In genomic region chr3L:6816230-6816629, dm6 we compare ENCODE assay signal across 1 fruit fly cellular context.
A peak's percentile ranks its signal among the peaks of the same experiment; 100 is the strongest.
TF ChIP-seq lines count a peak whose summit lies in the region.

No protein-coding gene starts in this region.

TF ChIP-seq in whole organism, embryonic, 481 proteins besides CTCF, POLR2A, EP300 and RAD21 (continued from another document and continues in another):
- TF ChIP-seq CG11504 (tag; optimal IDR thresholded peaks at IDR 0.05; lab: Kevin White, UChicago) = peak; percentile 53
- peak; percentile 66 for TF ChIP-seq Nf-YC (tag; optimal IDR thresholded peaks at IDR 0.05; lab: Kevin White, UChicago)
- peak; percentile 53; the same call in 1 of the 2 replicates for TF ChIP-seq sim (GFP tag; IDR thresholded peaks at IDR 0.05; lab: Robert Waterston, UW)
- TF ChIP-seq trem (tag; optimal IDR thresholded peaks at IDR 0.05; lab: Kevin White, UChicago) = no peak
- peak; percentile 45 for TF ChIP-seq twi (tag; optimal IDR thresholded peaks at IDR 0.05; lab: Kevin White, UChicago)
- no peak for TF ChIP-seq Tbp (GFP tag; optimal IDR thresholded peaks at IDR 0.05; lab: Kevin White, UChicago)
- peak; percentile 33 for TF ChIP-seq p53 (GFP tag; optimal IDR thresholded peaks at IDR 0.05; lab: Kevin White, UChicago)
- no peak for TF ChIP-seq MTF-1 (GFP tag; optimal IDR thresholded peaks at IDR 0.05; lab: Kevin White, UChicago; ENCODE audit: borderline replicate concordance)
- TF ChIP-seq BtbVII (GFP tag; optimal IDR thresholded peaks at IDR 0.05; lab: Kevin White, UChicago) = no peak
- no peak for TF ChIP-seq ac (GFP tag; optimal IDR thresholded peaks at IDR 0.05; lab: Kevin White, UChicago)
- peak; percentile 45 for TF ChIP-seq HmgZ (tag; optimal IDR thresholded peaks at IDR 0.05; lab: Kevin White, UChicago)
- no peak for TF ChIP-seq CG6683 (GFP tag; optimal IDR thresholded peaks at IDR 0.05; lab: Kevin White, UChicago)
- no peak for TF ChIP-seq emc (GFP tag; optimal IDR thresholded peaks at IDR 0.05; lab: Kevin White, UChicago)
- no peak for TF ChIP-seq Hr39 (optimal IDR thresholded peaks at IDR 0.05; lab: Kevin White, UChicago)
- no peak for TF ChIP-seq da (GFP tag; optimal IDR thresholded peaks at IDR 0.05; lab: Kevin White, UChicago)
- peak; percentile 73 for TF ChIP-seq Gug (GFP tag; IDR thresholded peaks at IDR 0.05; lab: Robert Waterston, UW)
- TF ChIP-seq CG7839 (tag; optimal IDR thresholded peaks at IDR 0.05; lab: Kevin White, UChicago) = peak; percentile 83
- TF ChIP-seq nerfin-1 (tag; optimal IDR thresholded peaks at IDR 0.05; lab: Kevin White, UChicago) = peak; percentile 29
- TF ChIP-seq Atf3 (GFP tag; optimal IDR thresholded peaks at IDR 0.05; lab: Kevin White, UChicago) = peak; percentile 40
- no peak for TF ChIP-seq bigmax (GFP tag; optimal IDR thresholded peaks at IDR 0.05; lab: Kevin White, UChicago)
- TF ChIP-seq bab2 (GFP tag; optimal IDR thresholded peaks at IDR 0.05; lab: Kevin White, UChicago) = peak; percentile 72
- TF ChIP-seq CG5953 (GFP tag; IDR thresholded peaks at IDR 0.05; lab: Robert Waterston, UW) = peak; percentile 54; the same call in 1 of the 2 replicates
- TF ChIP-seq gcm (GFP tag; optimal IDR thresholded peaks at IDR 0.05; lab: Kevin White, UChicago) = no peak
- TF ChIP-seq CG18262 (tag; optimal IDR thresholded peaks at IDR 0.05; lab: Kevin White, UChicago) = peak; percentile 60
- peak; percentile 86; the same call in 2 of the 3 replicates for TF ChIP-seq ase (GFP tag; IDR thresholded peaks at IDR 0.05; lab: Robert Waterston, UW)
- TF ChIP-seq bbx (GFP tag; IDR thresholded peaks at IDR 0.05; lab: Robert Waterston, UW; ENCODE audit: partially characterized antibody) = no peak
- peak; percentile 81 for TF ChIP-seq seq (GFP tag; IDR thresholded peaks at IDR 0.05; lab: Robert Waterston, UW)
- TF ChIP-seq Myb (GFP tag; optimal IDR thresholded peaks at IDR 0.05; lab: Kevin White, UChicago) = peak; percentile 42
- TF ChIP-seq CG2678 (tag; optimal IDR thresholded peaks at IDR 0.05; lab: Kevin White, UChicago) = peak; percentile 43
- no peak for TF ChIP-seq Nf-YA (GFP tag; IDR thresholded peaks at IDR 0.05; lab: Robert Waterston, UW)
- TF ChIP-seq CkIIα-i1 (GFP tag; IDR thresholded peaks at IDR 0.05; lab: Robert Waterston, UW) = no peak
- peak; percentile 60 for TF ChIP-seq her (GFP tag; optimal IDR thresholded peaks at IDR 0.05; lab: Kevin White, UChicago)
- peak; percentile 85 for TF ChIP-seq H2.0 (GFP tag; IDR thresholded peaks at IDR 0.05; lab: Robert Waterston, UW)
- TF ChIP-seq CG12155 (GFP tag; optimal IDR thresholded peaks at IDR 0.05; lab: Kevin White, UChicago) = peak; percentile 40
- TF ChIP-seq Dll (GFP tag; IDR thresholded peaks at IDR 0.05; lab: Robert Waterston, UW; ENCODE audit: partially characterized antibody) = no peak
- TF ChIP-seq E2f2 (GFP tag; IDR thresholded peaks at IDR 0.05; lab: Robert Waterston, UW) = peak; percentile 60
- TF ChIP-seq slp2 (GFP tag; optimal IDR thresholded peaks at IDR 0.05; lab: Kevin White, UChicago) = peak; percentile 41
- TF ChIP-seq CG2116 (GFP tag; optimal IDR thresholded peaks at IDR 0.05; lab: Kevin White, UChicago) = no peak
- TF ChIP-seq Ada2b (GFP tag; IDR thresholded peaks at IDR 0.05; lab: Robert Waterston, UW) = no peak
- TF ChIP-seq pros (GFP tag; optimal IDR thresholded peaks at IDR 0.05; lab: Kevin White, UChicago) = no peak
- peak; percentile 55 for TF ChIP-seq CG12659 (GFP tag; optimal IDR thresholded peaks at IDR 0.05; lab: Kevin White, UChicago)
- no peak for TF ChIP-seq CG8765 (GFP tag; IDR thresholded peaks at IDR 0.05; lab: Robert Waterston, UW)
- TF ChIP-seq gt (GFP tag; IDR thresholded peaks at IDR 0.05; lab: Robert Waterston, UW) = peak; percentile 40; the same call in 1 of the 2 replicates
- TF ChIP-seq fu2 (GFP tag; optimal IDR thresholded peaks at IDR 0.05; lab: Kevin White, UChicago) = peak; percentile 56
- TF ChIP-seq nau (GFP tag; optimal IDR thresholded peaks at IDR 0.05; lab: Kevin White, UChicago) = no peak
- TF ChIP-seq CG2120 (GFP tag; optimal IDR thresholded peaks at IDR 0.05; lab: Kevin White, UChicago) = peak; percentile 79
- TF ChIP-seq CG30431 (GFP tag; optimal IDR thresholded peaks at IDR 0.05; lab: Kevin White, UChicago) = no peak
- TF ChIP-seq CG6689 (GFP tag; IDR thresholded peaks at IDR 0.05; lab: Robert Waterston, UW) = peak; percentile 84
- no peak for TF ChIP-seq gfzf (GFP tag; optimal IDR thresholded peaks at IDR 0.05; lab: Kevin White, UChicago)
- TF ChIP-seq sqz (GFP tag; optimal IDR thresholded peaks at IDR 0.05; lab: Kevin White, UChicago) = no peak
- TF ChIP-seq Antp (GFP tag; optimal IDR thresholded peaks at IDR 0.05; lab: Kevin White, UChicago) = peak; percentile 53
- TF ChIP-seq CG10267 (tag; optimal IDR thresholded peaks at IDR 0.05; lab: Kevin White, UChicago) = no peak
- TF ChIP-seq CG14441 (GFP tag; IDR thresholded peaks at IDR 0.05; lab: Robert Waterston, UW) = peak; percentile 92
- no peak for TF ChIP-seq sd (tag; optimal IDR thresholded peaks at IDR 0.05; lab: Kevin White, UChicago)
- TF ChIP-seq Dip2 (GFP tag; IDR thresholded peaks at IDR 0.05; lab: Robert Waterston, UW) = peak; percentile 34; the same call in 1 of the 2 replicates
- peak; percentile 78; the same call in 2 of the 3 replicates for TF ChIP-seq CG11695 (GFP tag; IDR thresholded peaks at IDR 0.05; lab: Robert Waterston, UW)
- no peak for TF ChIP-seq Lhr (GFP tag; optimal IDR thresholded peaks at IDR 0.05; lab: Kevin White, UChicago)
- no peak for TF ChIP-seq Ravus (GFP tag; IDR thresholded peaks at IDR 0.05; lab: Robert Waterston, UW)
- no peak for TF ChIP-seq pita (GFP tag; optimal IDR thresholded peaks at IDR 0.05; lab: Kevin White, UChicago)
- TF ChIP-seq YL-1 (GFP tag; optimal IDR thresholded peaks at IDR 0.05; lab: Kevin White, UChicago) = no peak
- no peak for TF ChIP-seq CG6654 (GFP tag; optimal IDR thresholded peaks at IDR 0.05; lab: Kevin White, UChicago)
- no peak for TF ChIP-seq inv (GFP tag; IDR thresholded peaks at IDR 0.05; lab: Robert Waterston, UW; ENCODE audit: partially characterized antibody)
- no peak for TF ChIP-seq CG13287 (GFP tag; IDR thresholded peaks at IDR 0.05; lab: Robert Waterston, UW; ENCODE audit: partially characterized antibody)
- peak; percentile 89 for TF ChIP-seq CG15269 (tag; optimal IDR thresholded peaks at IDR 0.05; lab: Kevin White, UChicago)
- no peak for TF ChIP-seq CG3995 (GFP tag; optimal IDR thresholded peaks at IDR 0.05; lab: Kevin White, UChicago)
- peak; percentile 55 for TF ChIP-seq Hsf (GFP tag; optimal IDR thresholded peaks at IDR 0.05; lab: Kevin White, UChicago)
- peak; percentile 22 for TF ChIP-seq CG17912 (GFP tag; optimal IDR thresholded peaks at IDR 0.05; lab: Kevin White, UChicago)
- no peak for TF ChIP-seq CG10565 (GFP tag; optimal IDR thresholded peaks at IDR 0.05; lab: Kevin White, UChicago)
- peak; percentile 42; the same call in 2 of the 3 replicates for TF ChIP-seq croc (GFP tag; conservative IDR thresholded peaks at IDR 0.05; lab: Robert Waterston, UW)
- peak in 1 of 2 experiments; percentile 78 for TF ChIP-seq bsh (GFP tag; optimal IDR thresholded peaks at IDR 0.05; lab: Kevin White, UChicago)
- TF ChIP-seq CrebB (tag; optimal IDR thresholded peaks at IDR 0.05; lab: Kevin White, UChicago) = peak; percentile 44
- peak; percentile 15 for TF ChIP-seq shn (GFP tag; optimal IDR thresholded peaks at IDR 0.05; lab: Kevin White, UChicago)
- TF ChIP-seq corto (GFP tag; optimal IDR thresholded peaks at IDR 0.05; lab: Kevin White, UChicago) = no peak
- TF ChIP-seq mld (GFP tag; IDR thresholded peaks at IDR 0.05; lab: Robert Waterston, UW; ENCODE audit: partially characterized antibody) = no peak
- TF ChIP-seq Dip3 (GFP tag; optimal IDR thresholded peaks at IDR 0.05; lab: Kevin White, UChicago) = peak; percentile 22
- TF ChIP-seq z (GFP tag; IDR thresholded peaks at IDR 0.05; lab: Robert Waterston, UW) = no peak
- TF ChIP-seq CG6272 (GFP tag; IDR thresholded peaks at IDR 0.05; lab: Robert Waterston, UW) = peak; percentile 79
- TF ChIP-seq Max (GFP tag; optimal IDR thresholded peaks at IDR 0.05; lab: Kevin White, UChicago) = no peak
- no peak for TF ChIP-seq Neu2 (GFP tag; optimal IDR thresholded peaks at IDR 0.05; lab: Kevin White, UChicago; ENCODE audit: borderline replicate concordance)
- 0 out of 2 replicates have a peak, but pooled peaks have one; percentile 24 for TF ChIP-seq wor (GFP tag; IDR thresholded peaks at IDR 0.05; lab: Robert Waterston, UW)
- TF ChIP-seq lmd (GFP tag; IDR thresholded peaks at IDR 0.05; lab: Robert Waterston, UW) = peak; percentile 88
- peak; percentile 44 for TF ChIP-seq CG13296 (GFP tag; optimal IDR thresholded peaks at IDR 0.05; lab: Kevin White, UChicago)
- peak; percentile 71; the same call in 2 of the 3 replicates for TF ChIP-seq CG7357 (GFP tag; IDR thresholded peaks at IDR 0.05; lab: Robert Waterston, UW)
- TF ChIP-seq ap (GFP tag; IDR thresholded peaks at IDR 0.05; lab: Robert Waterston, UW) = peak; percentile 45; the same call in 1 of the 2 replicates
- TF ChIP-seq slou (GFP tag; optimal IDR thresholded peaks at IDR 0.05; lab: Kevin White, UChicago) = peak; percentile 52
- TF ChIP-seq stwl (tag; optimal IDR thresholded peaks at IDR 0.05; lab: Kevin White, UChicago) = no peak
- TF ChIP-seq D19A (tag; optimal IDR thresholded peaks at IDR 0.05; lab: Kevin White, UChicago) = no peak
- TF ChIP-seq CG1832 (GFP tag; optimal IDR thresholded peaks at IDR 0.05; lab: Kevin White, UChicago) = no peak
- TF ChIP-seq Dref (GFP tag; IDR thresholded peaks at IDR 0.05; lab: Robert Waterston, UW) = no peak
- TF ChIP-seq amos (GFP tag; IDR thresholded peaks at IDR 0.05; lab: Robert Waterston, UW; ENCODE audit: partially characterized antibody) = no peak
- TF ChIP-seq NC2β (GFP tag; optimal IDR thresholded peaks at IDR 0.05; lab: Kevin White, UChicago) = no peak
- peak; percentile 80 for TF ChIP-seq E2f1 (GFP tag; IDR thresholded peaks at IDR 0.05; lab: Robert Waterston, UW)
- TF ChIP-seq lab (GFP tag; optimal IDR thresholded peaks at IDR 0.05; lab: Kevin White, UChicago) = no peak
- no peak for TF ChIP-seq CG2199 (GFP tag; IDR thresholded peaks at IDR 0.05; lab: Robert Waterston, UW)
- no peak for TF ChIP-seq Jarid2 (GFP tag; optimal IDR thresholded peaks at IDR 0.05; lab: Kevin White, UChicago)
- no peak for TF ChIP-seq BEAF-32 (GFP tag; optimal IDR thresholded peaks at IDR 0.05; lab: Kevin White, UChicago)
- TF ChIP-seq sug (tag; optimal IDR thresholded peaks at IDR 0.05; lab: Kevin White, UChicago) = peak; percentile 80
- TF ChIP-seq Dbx (GFP tag; IDR thresholded peaks at IDR 0.05; lab: Robert Waterston, UW) = no peak
- TF ChIP-seq dmrt11E (tag; optimal IDR thresholded peaks at IDR 0.05; lab: Kevin White, UChicago) = no peak
- TF ChIP-seq tx (GFP tag; optimal IDR thresholded peaks at IDR 0.05; lab: Kevin White, UChicago) = peak; percentile 43
- peak; percentile 35 for TF ChIP-seq CG11398 (GFP tag; optimal IDR thresholded peaks at IDR 0.05; lab: Kevin White, UChicago)
- no peak for TF ChIP-seq cg (GFP tag; optimal IDR thresholded peaks at IDR 0.05; lab: Kevin White, UChicago)
- TF ChIP-seq CG11723 (GFP tag; optimal IDR thresholded peaks at IDR 0.05; lab: Kevin White, UChicago) = peak; percentile 8
- no peak for TF ChIP-seq CG2875 (GFP tag; optimal IDR thresholded peaks at IDR 0.05; lab: Kevin White, UChicago)
- TF ChIP-seq CG8089 (GFP tag; optimal IDR thresholded peaks at IDR 0.05; lab: Kevin White, UChicago) = no peak
- peak in 1 of 2 experiments; percentile 7 for TF ChIP-seq Hr78 (GFP tag; optimal IDR thresholded peaks at IDR 0.05; lab: Kevin White, UChicago)
- peak; percentile 59; the same call in 1 of the 2 replicates for TF ChIP-seq Awh (GFP tag; IDR thresholded peaks at IDR 0.05; lab: Robert Waterston, UW)
- TF ChIP-seq D19B (GFP tag; optimal IDR thresholded peaks at IDR 0.05; lab: Kevin White, UChicago) = no peak
- peak; percentile 52 for TF ChIP-seq CG18619 (GFP tag; optimal IDR thresholded peaks at IDR 0.05; lab: Kevin White, UChicago)
- TF ChIP-seq en (GFP tag; optimal IDR thresholded peaks at IDR 0.05; lab: Kevin White, UChicago) = peak; percentile 40
- TF ChIP-seq CG18599 (GFP tag; optimal IDR thresholded peaks at IDR 0.05; lab: Kevin White, UChicago) = no peak
- TF ChIP-seq Gsc (GFP tag; IDR thresholded peaks at IDR 0.05; lab: Robert Waterston, UW) = peak; percentile 50; the same call in 1 of the 2 replicates
- no peak for TF ChIP-seq cad (GFP tag; optimal IDR thresholded peaks at IDR 0.05; lab: Kevin White, UChicago)
- peak; percentile 86 for TF ChIP-seq Med (GFP tag; lab: Kevin White, UChicago)
- peak in 1 of 2 experiments; percentile 83 for TF ChIP-seq eve (GFP tag; optimal IDR thresholded peaks at IDR 0.05; lab: Kevin White, UChicago)
- peak; percentile 62 for TF ChIP-seq CG31441 (GFP tag; IDR thresholded peaks at IDR 0.05; lab: Robert Waterston, UW)
- TF ChIP-seq CG9215 (GFP tag; IDR thresholded peaks at IDR 0.05; lab: Robert Waterston, UW) = peak; percentile 68
- no peak for TF ChIP-seq CG15479 (GFP tag; optimal IDR thresholded peaks at IDR 0.05; lab: Kevin White, UChicago)
- no peak for TF ChIP-seq cato (GFP tag; optimal IDR thresholded peaks at IDR 0.05; lab: Kevin White, UChicago; ENCODE audit: borderline replicate concordance)
- no peak for TF ChIP-seq CG4707 (GFP tag; optimal IDR thresholded peaks at IDR 0.05; lab: Kevin White, UChicago)
- TF ChIP-seq tio (GFP tag; optimal IDR thresholded peaks at IDR 0.05; lab: Kevin White, UChicago) = peak; percentile 41
- TF ChIP-seq CG2712 (tag; optimal IDR thresholded peaks at IDR 0.05; lab: Kevin White, UChicago) = peak; percentile 76
- TF ChIP-seq CG7372 (GFP tag; IDR thresholded peaks at IDR 0.05; lab: Robert Waterston, UW) = peak; percentile 81
- TF ChIP-seq ash1 (GFP tag; optimal IDR thresholded peaks at IDR 0.05; lab: Kevin White, UChicago) = no peak
- TF ChIP-seq CG9797 (GFP tag; optimal IDR thresholded peaks at IDR 0.05; lab: Kevin White, UChicago) = no peak
- TF ChIP-seq Vsx1 (GFP tag; optimal IDR thresholded peaks at IDR 0.05; lab: Kevin White, UChicago) = no peak
- no peak for TF ChIP-seq btn (GFP tag; optimal IDR thresholded peaks at IDR 0.05; lab: Kevin White, UChicago)
- TF ChIP-seq MESR4 (GFP tag; optimal IDR thresholded peaks at IDR 0.05; lab: Kevin White, UChicago) = no peak
- TF ChIP-seq CG7786 (GFP tag; optimal IDR thresholded peaks at IDR 0.05; lab: Kevin White, UChicago) = peak; percentile 55
- TF ChIP-seq klu (GFP tag; IDR thresholded peaks at IDR 0.05; lab: Robert Waterston, UW) = peak; percentile 60; the same call in 1 of the 2 replicates
- peak; percentile 63 for TF ChIP-seq Dek (tag; optimal IDR thresholded peaks at IDR 0.05; lab: Kevin White, UChicago)
- no peak for TF ChIP-seq HHEX (GFP tag; optimal IDR thresholded peaks at IDR 0.05; lab: Kevin White, UChicago)
- TF ChIP-seq CG12769 (tag; optimal IDR thresholded peaks at IDR 0.05; lab: Kevin White, UChicago) = peak; percentile 68
